Fruit fly (Drosophila melanogaster) whole organism, embryonic: ENCODE results near the gene CG34269.
A peak's percentile ranks its signal among the peaks of the same experiment; 100 is the strongest.

ENCODE experiments used
- Ada2b ChIP-seq: fragments of 200-800 bp; sonication (Bioruptor generic); IDR thresholded peaks from 2 replicates; pipeline ENCODE4 v1.3.6; 2022; ENCODE audit warnings: missing biosample characterization, missing genetic modification characterization
- CG10147 ChIP-seq: fragments of 200-800 bp; sonication (Bioruptor generic); optimal IDR thresholded peaks from 2 replicates; lab custom pipeline; 2019; ENCODE audit warnings: missing biosample characterization, mild to moderate bottlenecking, missing genetic modification characterization, moderate library complexity
- CG10209 ChIP-seq: fragments of 200-800 bp; sonication (Bioruptor generic); optimal IDR thresholded peaks from 3 replicates; lab custom pipeline; 2017; ENCODE audit warnings: missing biosample characterization, mild to moderate bottlenecking, missing genetic modification characterization, missing genetic modification reagents
- CG10654 ChIP-seq: fragments of 200-800 bp; sonication (Bioruptor generic); optimal IDR thresholded peaks from 2 replicates; lab custom pipeline; 2016; ENCODE audit warnings: missing biosample characterization, missing genetic modification characterization
- CG11398 ChIP-seq: fragments of 200-800 bp; sonication (Bioruptor generic); optimal IDR thresholded peaks from 2 replicates; lab custom pipeline; 2016; ENCODE audit warnings: missing biosample characterization, missing genetic modification characterization
- CG11504 ChIP-seq: fragments of 200-800 bp; sonication (Bioruptor generic); optimal IDR thresholded peaks from 3 replicates; lab custom pipeline; 2019; ENCODE audit warnings: missing biosample characterization, mild to moderate bottlenecking, missing genetic modification characterization, moderate library complexity
- CG12659 ChIP-seq: fragments of 200-800 bp; sonication (Bioruptor generic); optimal IDR thresholded peaks from 3 replicates; lab custom pipeline; 2017; ENCODE audit warnings: mild to moderate bottlenecking, missing biosample characterization, missing genetic modification reagents, missing genetic modification characterization
- CG14050 ChIP-seq: fragments of 200-800 bp; sonication (Bioruptor generic); IDR thresholded peaks from 3 replicates; pipeline ENCODE4 v1.3.6; 2022; ENCODE audit warnings: missing biosample characterization, missing genetic modification characterization
- CG14441 ChIP-seq: fragments of 200-800 bp; sonication (Bioruptor generic); IDR thresholded peaks from 2 replicates; pipeline ENCODE4 v1.3.6; 2022; ENCODE audit warnings: missing biosample characterization, missing genetic modification characterization
- CG15011 ChIP-seq: fragments of 200-800 bp; sonication (Bioruptor generic); optimal IDR thresholded peaks from 3 replicates; lab custom pipeline; 2018; ENCODE audit warnings: missing biosample characterization, mild to moderate bottlenecking, missing genetic modification characterization
- CG1647 ChIP-seq: fragments of 200-800 bp; sonication (Bioruptor generic); optimal IDR thresholded peaks from 3 replicates; lab custom pipeline; 2016; ENCODE audit warnings: missing biosample characterization, missing genetic modification characterization
- CG17385 ChIP-seq: fragments of 200-800 bp; sonication (Bioruptor generic); optimal IDR thresholded peaks from 3 replicates; lab custom pipeline; 2018; ENCODE audit warnings: missing biosample characterization, mild to moderate bottlenecking, missing genetic modification characterization
- CG18011 ChIP-seq: fragments of 200-800 bp; sonication (Bioruptor generic); optimal IDR thresholded peaks from 2 replicates; lab custom pipeline; 2017; ENCODE audit warnings: missing biosample characterization, missing genetic modification characterization, mild to moderate bottlenecking, moderate library complexity, missing genotype
- CG2129 ChIP-seq: fragments of 200-800 bp; sonication (Bioruptor generic); IDR thresholded peaks from 2 replicates; pipeline ENCODE4 v1.3.6; 2022; ENCODE audit warnings: missing biosample characterization, missing genetic modification characterization; ENCODE audit not compliant: partially characterized antibody
- CG3838 ChIP-seq: fragments of 200-800 bp; sonication (Bioruptor generic); optimal IDR thresholded peaks from 3 replicates; lab custom pipeline; 2016; ENCODE audit warnings: missing biosample characterization, missing genetic modification characterization
- CG43689 ChIP-seq: fragments of 200-800 bp; sonication (Bioruptor generic); IDR thresholded peaks from 2 replicates; pipeline ENCODE4 v1.3.6; 2022; ENCODE audit warnings: missing biosample characterization, missing genetic modification characterization
- CG6272 ChIP-seq: fragments of 200-800 bp; sonication (Bioruptor generic); IDR thresholded peaks from 2 replicates; pipeline ENCODE4 v1.3.6; 2022; ENCODE audit warnings: missing biosample characterization, missing genetic modification characterization
- CG9932 ChIP-seq: fragments of 200-800 bp; sonication (Bioruptor generic); IDR thresholded peaks from 2 replicates; pipeline ENCODE4 v1.3.6; 2022; ENCODE audit warnings: missing biosample characterization, missing genetic modification characterization
- Drgx ChIP-seq: fragments of 200-800 bp; sonication (Bioruptor generic); IDR thresholded peaks from 2 replicates; pipeline ENCODE4 v1.3.6; 2022; ENCODE audit warnings: missing biosample characterization, missing genetic modification characterization
- Elba2 ChIP-seq: fragments of 200-800 bp; sonication (Bioruptor generic); optimal IDR thresholded peaks from 3 replicates; lab custom pipeline; 2016; ENCODE audit warnings: missing biosample characterization, missing genetic modification characterization
- Hand ChIP-seq: fragments of 200-800 bp; sonication (Bioruptor generic); optimal IDR thresholded peaks from 2 replicates; lab custom pipeline; 2017; ENCODE audit warnings: mild to moderate bottlenecking, missing biosample characterization, missing genetic modification reagents, missing genetic modification characterization
- Hsf ChIP-seq: fragments of 200-800 bp; sonication (Bioruptor generic); optimal IDR thresholded peaks from 3 replicates; lab custom pipeline; 2016; ENCODE audit warnings: missing biosample characterization, missing genetic modification characterization
- Nf-YA ChIP-seq: fragments of 200-800 bp; sonication (Bioruptor generic); IDR thresholded peaks from 2 replicates; pipeline ENCODE4 v1.3.6; 2022; ENCODE audit warnings: missing biosample characterization, missing genetic modification characterization
- NfI ChIP-seq: fragments of 200-800 bp; sonication (Bioruptor generic); optimal IDR thresholded peaks from 3 replicates; lab custom pipeline; 2018; ENCODE audit warnings: missing biosample characterization, mild to moderate bottlenecking, missing genetic modification characterization, moderate library complexity
- Optix ChIP-seq: fragments of 200-800 bp; sonication (Bioruptor generic); IDR thresholded peaks from 3 replicates; pipeline ENCODE4 v1.3.6; 2022; ENCODE audit warnings: missing biosample characterization, missing genetic modification characterization
- Rx ChIP-seq: fragments of 200-800 bp; sonication (Bioruptor generic); IDR thresholded peaks from 2 replicates; pipeline ENCODE4 v1.3.6; 2022; ENCODE audit warnings: missing biosample characterization, missing genetic modification characterization
- az2 ChIP-seq: fragments of 200-800 bp; sonication (Bioruptor generic); optimal IDR thresholded peaks from 3 replicates; lab custom pipeline; 2016; ENCODE audit warnings: missing biosample characterization, missing genetic modification characterization
- bcd ChIP-seq: fragments of 200-800 bp; sonication (Bioruptor generic); optimal IDR thresholded peaks from 2 replicates; lab custom pipeline; 2017; ENCODE audit warnings: missing biosample characterization, mild to moderate bottlenecking, missing genetic modification characterization
- bowl ChIP-seq: fragments of 200-800 bp; sonication (Bioruptor generic); IDR thresholded peaks from 2 replicates; pipeline ENCODE4 v1.3.6; 2022; ENCODE audit warnings: missing biosample characterization, missing genetic modification characterization
- crp ChIP-seq, 2 experiments: fragments of 200-800 bp; sonication (Bioruptor generic); optimal IDR thresholded peaks; 2 replicates in 1 of 2; 3 replicates in 1 of 2; lab custom pipeline; 2017; ENCODE audit warnings: missing biosample characterization in 2 of 2, missing genetic modification characterization in 2 of 2, mild to moderate bottlenecking in 1 of 2, moderate library complexity in 1 of 2
- dmrt99B ChIP-seq: fragments of 200-800 bp; sonication (Bioruptor generic); optimal IDR thresholded peaks from 2 replicates; lab custom pipeline; 2018; ENCODE audit warnings: missing biosample characterization, mild to moderate bottlenecking, missing genetic modification characterization, moderate library complexity
- dpn ChIP-seq, 2 experiments: fragments of 200-800 bp; sonication (Bioruptor generic); optimal IDR thresholded peaks; 3 replicates each; lab custom pipeline; 2016; ENCODE audit warnings: missing biosample characterization in 2 of 2, missing genetic modification characterization in 2 of 2
- dysf ChIP-seq: fragments of 200-800 bp; sonication (Bioruptor generic); IDR thresholded peaks from 3 replicates; pipeline ENCODE4 v1.3.6; 2022; ENCODE audit warnings: missing biosample characterization, missing genetic modification characterization
- esg ChIP-seq: fragments of 200-800 bp; sonication (Bioruptor generic); conservative IDR thresholded peaks from 2 replicates; pipeline ENCODE4 v1.3.6; 2022; ENCODE audit warnings: missing biosample characterization, missing genetic modification characterization
- gro ChIP-seq: fragments of 200-800 bp; sonication (Bioruptor generic); optimal IDR thresholded peaks from 2 replicates; lab custom pipeline; 2016; ENCODE audit warnings: missing biosample characterization, missing genetic modification characterization
- klu ChIP-seq: fragments of 200-800 bp; sonication (Bioruptor generic); IDR thresholded peaks from 2 replicates; pipeline ENCODE4 v1.3.6; 2022; ENCODE audit warnings: missing biosample characterization, missing genetic modification characterization
- luna ChIP-seq: fragments of 200-800 bp; sonication (Bioruptor generic); optimal IDR thresholded peaks from 2 replicates; lab custom pipeline; 2016; ENCODE audit warnings: missing biosample characterization, missing genetic modification characterization
- mirr ChIP-seq: fragments of 200-800 bp; sonication (Bioruptor generic); optimal IDR thresholded peaks from 3 replicates; lab custom pipeline; 2018; ENCODE audit warnings: missing biosample characterization, mild to moderate bottlenecking, missing genetic modification characterization
- odd ChIP-seq: fragments of 200-800 bp; sonication (Bioruptor generic); optimal IDR thresholded peaks from 2 replicates; lab custom pipeline; 2017; ENCODE audit warnings: missing biosample characterization, mild to moderate bottlenecking, missing genetic modification characterization
- org-1 ChIP-seq: fragments of 200-800 bp; sonication (Bioruptor generic); optimal IDR thresholded peaks from 2 replicates; lab custom pipeline; 2017; ENCODE audit warnings: missing biosample characterization, missing genetic modification characterization
- pho ChIP-seq: fragments of 200-800 bp; sonication (Bioruptor generic); optimal IDR thresholded peaks from 2 replicates; lab custom pipeline; 2016; ENCODE audit warnings: missing biosample characterization, missing genetic modification characterization
- ranshi ChIP-seq: fragments of 200-800 bp; sonication (Bioruptor generic); IDR thresholded peaks from 2 replicates; pipeline ENCODE4 v1.3.6; 2022; ENCODE audit warnings: missing biosample characterization, missing genetic modification characterization
- sens ChIP-seq: fragments of 200-800 bp; sonication (Bioruptor generic); peaks from one replicate; lab custom pipeline; 2016; ENCODE audit warnings: missing biosample characterization, missing genetic modification characterization
- shn ChIP-seq: fragments of 200-800 bp; sonication (Bioruptor generic); optimal IDR thresholded peaks from 3 replicates; lab custom pipeline; 2016; ENCODE audit warnings: missing biosample characterization, missing genetic modification characterization
- sima ChIP-seq: fragments of 200-800 bp; sonication (Bioruptor generic); optimal IDR thresholded peaks from 2 replicates; lab custom pipeline; 2016; ENCODE audit warnings: missing biosample characterization, missing genetic modification characterization
- sisA ChIP-seq: fragments of 200-800 bp; sonication (Bioruptor generic); IDR thresholded peaks from 2 replicates; pipeline ENCODE4 v1.3.6; 2022; ENCODE audit warnings: missing biosample characterization, missing genetic modification characterization
- sqz ChIP-seq: fragments of 200-800 bp; sonication (Bioruptor generic); optimal IDR thresholded peaks from 3 replicates; lab custom pipeline; 2018; ENCODE audit warnings: missing biosample characterization, mild to moderate bottlenecking, missing genetic modification characterization
- sug ChIP-seq: fragments of 200-800 bp; optimal IDR thresholded peaks from 2 replicates; lab custom pipeline; 2019; ENCODE audit warnings: missing biosample characterization, mild to moderate bottlenecking, missing genetic modification characterization, moderate library complexity
- tap ChIP-seq: fragments of 200-800 bp; optimal IDR thresholded peaks from 3 replicates; lab custom pipeline; 2019; ENCODE audit warnings: missing biosample characterization, mild to moderate bottlenecking, missing genetic modification characterization, moderate library complexity
- tup ChIP-seq: fragments of 200-800 bp; sonication (Bioruptor generic); optimal IDR thresholded peaks from 2 replicates; lab custom pipeline; 2016; ENCODE audit warnings: missing biosample characterization, mild to moderate bottlenecking, missing genetic modification characterization, moderate library complexity

CG34269 gene

dm6 chr3L:545512-546161 is 17.5 kb downstream of the CG34269 start (continued):
- TF ChIP-seq klu (peak; percentile 28; the same call in 1 of the 2 replicates), Elba2 (GFP tag; lab: Kevin White, UChicago) (no peak), sens (GFP tag; lab: Kevin White, UChicago) (peak; percentile 91), Hand (peak; percentile 76), CG10147 (GFP tag; lab: Kevin White, UChicago) (peak; percentile 74), sqz (GFP tag; lab: Kevin White, UChicago) (peak; percentile 17), odd (GFP tag; lab: Kevin White, UChicago) (peak; percentile 37), Drgx (GFP tag; lab: Robert Waterston, UW) (peak; percentile 72), CG12659 (GFP tag; lab: Kevin White, UChicago) (peak; percentile 50), CG9932 (GFP tag; lab: Robert Waterston, UW) (peak; percentile 84), sisA (GFP tag; lab: Robert Waterston, UW) (peak; percentile 51), luna (GFP tag; lab: Kevin White, UChicago) (peak; percentile 42), CG11504 (tag; lab: Kevin White, UChicago) (peak; percentile 68), CG17385 (peak; percentile 58), crp (GFP tag; optimal IDR thresholded peaks at IDR 0.05; lab: Kevin White, UChicago) (no peak), CG15011 (GFP tag; lab: Kevin White, UChicago) (peak; percentile 66), CG6272 (GFP tag; lab: Robert Waterston, UW) (0 out of 2 replicates have a peak, but pooled peaks have one; percentile 12), ranshi (GFP tag; lab: Robert Waterston, UW) (peak; percentile 73), CG2129 (GFP tag; lab: Robert Waterston, UW) (no peak), CG10654 (GFP tag; lab: Kevin White, UChicago) (no peak), dpn (GFP tag; optimal IDR thresholded peaks at IDR 0.05; lab: Kevin White, UChicago) (peak; percentile 60 to 69), CG1647 (GFP tag; lab: Kevin White, UChicago) (peak; percentile 45), gro (GFP tag; lab: Kevin White, UChicago) (peak; percentile 87), dmrt99B (tag; lab: Kevin White, UChicago) (peak; percentile 72), org-1 (GFP tag; lab: Kevin White, UChicago) (peak; percentile 66), pho (GFP tag; lab: Kevin White, UChicago) (peak; percentile 76), CG10209 (peak; percentile 42), NfI (GFP tag; lab: Kevin White, UChicago) (peak; percentile 63), bowl (GFP tag; lab: Robert Waterston, UW) (no peak), shn (GFP tag; lab: Kevin White, UChicago) (peak; percentile 47), az2 (GFP tag; lab: Kevin White, UChicago) (peak; percentile 48), dysf (GFP tag; lab: Robert Waterston, UW) (peak; percentile 80), Hsf (GFP tag; lab: Kevin White, UChicago) (peak; percentile 62), tup (peak; percentile 37), bcd (GFP tag; lab: Kevin White, UChicago) (peak; percentile 64), CG14050 (GFP tag; lab: Robert Waterston, UW) (peak; percentile 59), CG14441 (peak; percentile 67; the same call in 1 of the 2 replicates), Optix (GFP tag; lab: Robert Waterston, UW) (0 out of 3 replicates have a peak, but pooled peaks have one; percentile 10), sug (tag; lab: Kevin White, UChicago) (peak; percentile 22), Ada2b (GFP tag; lab: Robert Waterston, UW) (peak; percentile 64), CG3838 (GFP tag; lab: Kevin White, UChicago) (peak; percentile 21), CG43689 (GFP tag; lab: Robert Waterston, UW) (0 out of 2 replicates have a peak, but pooled peaks have one; percentile 17), CG11398 (GFP tag; lab: Kevin White, UChicago) (peak; percentile 41), sima (peak; percentile 6), esg (GFP tag; lab: Robert Waterston, UW) (peak; percentile 62), Nf-YA (GFP tag; lab: Robert Waterston, UW) (0 out of 2 replicates have a peak, but pooled peaks have one; percentile 13), Rx (GFP tag; lab: Robert Waterston, UW) (0 out of 2 replicates have a peak, but pooled peaks have one; percentile 21), tap (peak; percentile 52), mirr (GFP tag; lab: Kevin White, UChicago) (peak; percentile 19), CG18011 (GFP tag; lab: Kevin White, UChicago) (peak; percentile 26)
